Worm (Caenorhabditis elegans): ENCODE results near the gene lido-2.
"Not testable (repeated sequence)": the region's sequence is repeated elsewhere in the genome, so short reads cannot be mapped to it uniquely, and the experiment has no call there.

The lido-2 gene

DNA sequence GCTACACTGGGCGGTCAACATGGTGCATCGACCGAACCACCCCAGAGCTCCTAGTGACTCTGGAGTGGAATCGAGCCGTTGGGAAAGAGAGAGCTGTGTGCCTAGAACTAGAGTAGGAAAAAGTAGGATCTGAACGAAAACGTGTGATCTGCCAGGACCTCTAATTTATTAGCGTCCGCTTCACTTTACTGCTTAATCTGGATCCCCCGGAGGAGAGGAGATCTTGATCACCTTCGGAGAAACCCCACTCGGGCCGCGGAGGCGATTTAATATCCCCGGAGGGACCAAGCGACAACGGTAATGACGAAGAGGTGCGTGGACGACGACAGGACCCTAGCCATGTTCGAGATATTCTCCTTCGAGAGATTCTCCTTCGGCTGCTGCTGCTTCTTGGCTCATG is 16.8 kb upstream of the lido-2 start, which contains the start of gene K09E3.2:
Gene K09E3.2 (plus strand): TSS at position 301 of the 400 bp plus-strand sequence.
- not testable (repeated sequence) for TF ChIP-seq dpff-1 (tag; optimal IDR thresholded peaks at IDR 0.05); madf-8 (GFP tag; conservative IDR thresholded peaks at IDR 0.05); nfya-2 (GFP tag; IDR thresholded peaks at IDR 0.05)

DNA sequence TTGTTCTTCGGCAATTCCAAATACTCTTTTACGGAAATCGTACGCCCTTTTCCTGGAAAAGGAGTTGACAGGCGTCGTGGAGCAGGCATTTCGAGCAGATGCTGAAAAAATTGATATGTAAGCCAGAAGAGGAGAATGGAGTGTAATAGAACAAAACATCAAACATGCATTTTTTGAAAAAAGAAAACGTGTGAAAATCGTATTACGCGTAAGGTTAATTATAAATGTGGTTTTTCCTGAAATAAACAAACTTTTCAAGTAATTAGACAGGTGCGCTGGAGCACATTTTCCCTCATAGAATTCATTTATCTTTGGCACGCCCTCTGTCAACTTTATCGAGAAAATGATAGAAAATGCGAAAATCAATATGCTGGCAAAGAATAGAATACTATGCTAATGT is 14.5 kb upstream of the lido-2 start, which contains the start of gene lido-6:
Gene lido-6 (minus strand): TSS at position 101 of the 400 bp plus-strand sequence.
- no peak for TF ChIP-seq unc-62 (GFP tag; optimal IDR thresholded peaks at IDR 0.05)
- no peak for TF ChIP-seq sptf-2 (GFP tag; optimal IDR thresholded peaks at IDR 0.05)
- TF ChIP-seq ekl-4 (GFP tag; IDR thresholded peaks at IDR 0.05), result no peak
- TF ChIP-seq attf-5 (GFP tag; optimal IDR thresholded peaks at IDR 0.05), result no peak
- TF ChIP-seq ceh-91 (GFP tag; IDR thresholded peaks at IDR 0.05), result no peak
- no peak for TF ChIP-seq pha-4 (tag; optimal IDR thresholded peaks at IDR 0.05)
- no peak for TF ChIP-seq sea-2 (GFP tag; IDR thresholded peaks at IDR 0.05)
- no peak for TF ChIP-seq F39B2.1 (GFP tag; IDR thresholded peaks at IDR 0.05)
- no peak for TF ChIP-seq let-607 (tag; optimal IDR thresholded peaks at IDR 0.05)
- no peak for TF ChIP-seq C17E4.6 (GFP tag; IDR thresholded peaks at IDR 0.05)
- no peak for TF ChIP-seq nhr-179 (tag; optimal IDR thresholded peaks at IDR 0.05)
- TF ChIP-seq zim-3 (tag; optimal IDR thresholded peaks at IDR 0.05), result no peak
- TF ChIP-seq F33H1.4 (GFP tag; IDR thresholded peaks at IDR 0.05), result no peak
- no peak for TF ChIP-seq atf-7 (tag; optimal IDR thresholded peaks at IDR 0.05)
- no peak for TF ChIP-seq ceh-58 (GFP tag; IDR thresholded peaks at IDR 0.05)
- TF ChIP-seq hmg-20 (GFP tag; IDR thresholded peaks at IDR 0.05), result no peak
- TF ChIP-seq athp-1 (tag; optimal IDR thresholded peaks at IDR 0.05), result no peak
- no peak for TF ChIP-seq aptf-2 (GFP tag; conservative IDR thresholded peaks at IDR 0.05)
- TF ChIP-seq ets-4 (GFP tag; optimal IDR thresholded peaks at IDR 0.05), result no peak
- no peak for TF ChIP-seq egl-18 (GFP tag; IDR thresholded peaks at IDR 0.05)

DNA sequence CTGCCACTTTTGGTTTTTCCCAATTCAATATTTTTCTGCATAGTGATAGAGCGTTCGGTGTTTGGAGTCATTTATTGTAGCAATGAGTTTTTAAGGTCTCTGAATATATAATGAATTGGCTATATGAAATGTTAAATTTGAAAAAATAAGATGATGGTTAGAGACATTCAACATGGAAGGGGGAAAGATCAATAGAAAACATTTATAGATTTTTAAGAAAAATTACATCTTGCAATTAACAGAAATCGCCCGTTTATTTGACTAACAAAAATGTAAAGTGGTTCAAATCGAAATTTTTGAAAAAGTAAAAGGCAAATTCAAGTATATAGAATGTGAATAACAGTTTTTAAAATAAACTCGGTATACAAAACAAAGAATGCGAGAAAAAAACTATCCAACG is 10.0 kb upstream of the lido-2 start, which contains the start of gene lido-5:
Gene lido-5 (minus strand): TSS at position 101 of the 400 bp plus-strand sequence.
- TF ChIP-seq Y53G8AR.9 (GFP tag; conservative IDR thresholded peaks at IDR 0.05) (no peak), unc-62 (GFP tag; optimal IDR thresholded peaks at IDR 0.05) (no peak), efl-1 (GFP tag; optimal IDR thresholded peaks at IDR 0.05) (no peak), F33H1.4 (GFP tag; IDR thresholded peaks at IDR 0.05) (no peak), ceh-27 (GFP tag; optimal IDR thresholded peaks at IDR 0.05) (no peak), ceh-40 (GFP tag; IDR thresholded peaks at IDR 0.05) (no peak), hrde-1 (tag; optimal IDR thresholded peaks at IDR 0.05; ENCODE audit: borderline replicate concordance) (no peak), sdz-38 (tag; optimal IDR thresholded peaks at IDR 0.05) (no peak), ekl-4 (GFP tag; IDR thresholded peaks at IDR 0.05) (no peak), akir-1 (GFP tag; optimal IDR thresholded peaks at IDR 0.05) (no peak), ztf-6 (GFP tag; IDR thresholded peaks at IDR 0.05) (no peak), tbx-9 (tag; optimal IDR thresholded peaks at IDR 0.05; ENCODE audit: borderline replicate concordance) (no peak), somi-1 (GFP tag; optimal IDR thresholded peaks at IDR 0.05) (no peak), mes-4 (tag; optimal IDR thresholded peaks at IDR 0.05) (no peak), K12H6.12 (tag; optimal IDR thresholded peaks at IDR 0.05) (no peak), ztf-28 (GFP tag; IDR thresholded peaks at IDR 0.05) (no peak), die-1 (tag; optimal IDR thresholded peaks at IDR 0.05) (no peak), B0035.1 (tag; optimal IDR thresholded peaks at IDR 0.05) (no peak)

Measured in whole organism, young adult.